Worm (Caenorhabditis elegans): ENCODE data around the gene nspc-20.

The nspc-20 gene

DNA sequence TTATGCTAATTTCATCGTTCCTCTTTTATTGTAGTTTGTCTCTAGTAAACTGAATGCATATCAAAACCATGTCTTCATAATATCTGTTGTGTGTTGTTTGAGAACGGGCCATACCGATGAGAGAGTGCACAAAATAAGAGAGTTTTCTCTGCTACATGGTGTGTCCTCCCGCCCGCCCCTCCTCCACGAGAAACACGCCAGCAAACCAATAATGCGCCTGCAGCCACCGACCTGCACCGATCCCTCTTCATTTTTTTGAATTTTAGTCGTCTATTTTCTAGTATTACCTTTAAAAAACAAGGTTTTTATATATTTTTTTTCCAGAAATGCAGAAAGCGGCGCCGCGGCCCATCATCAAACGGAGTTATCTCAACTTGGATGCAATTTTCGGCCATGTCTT is 49.8 kb downstream of the nspc-20 start, which contains the start of gene gfi-3:
Gene gfi-3, plus strand, starts transcription at position 325 of the 400 bp plus-strand sequence.
- peak; percentile 20; the same call in 1 of the 2 replicates for TF ChIP-seq unc-3 (GFP tag; conservative IDR thresholded peaks at IDR 0.05)
- TF ChIP-seq unc-3 (tag; optimal IDR thresholded peaks at IDR 0.05), result no peak
- peak; percentile 2 for TF ChIP-seq pat-9 (tag; optimal IDR thresholded peaks at IDR 0.05)
- TF ChIP-seq dmd-4 (tag; optimal IDR thresholded peaks at IDR 0.05; ENCODE audit: borderline replicate concordance), result peak; percentile 36
- peak; percentile 4 for TF ChIP-seq ceh-2 (tag; optimal IDR thresholded peaks at IDR 0.05)
- no peak for TF ChIP-seq ceh-19 (GFP tag; optimal IDR thresholded peaks at IDR 0.05)
- TF ChIP-seq ceh-48 (tag; optimal IDR thresholded peaks at IDR 0.05), result peak; percentile 18
- TF ChIP-seq unc-55 (GFP tag; optimal IDR thresholded peaks at IDR 0.05), result peak; percentile 23
- peak; percentile 46 for TF ChIP-seq ceh-31 (tag; optimal IDR thresholded peaks at IDR 0.05)
- peak; percentile 17 for TF ChIP-seq pha-2 (tag; optimal IDR thresholded peaks at IDR 0.05)
- no peak for TF ChIP-seq ceh-24 (tag; optimal IDR thresholded peaks at IDR 0.05)
- peak; percentile 48 for TF ChIP-seq madf-2 (tag; optimal IDR thresholded peaks at IDR 0.05)
- peak; percentile 35 for TF ChIP-seq C38D4.7 (GFP tag; optimal IDR thresholded peaks at IDR 0.05)
- peak; percentile 27 for TF ChIP-seq unc-42 (tag; optimal IDR thresholded peaks at IDR 0.05)
- TF ChIP-seq elt-2 (tag; optimal IDR thresholded peaks at IDR 0.05), result peak; percentile 72
- TF ChIP-seq ceh-18 (tag; optimal IDR thresholded peaks at IDR 0.05), result peak; percentile 61
- TF ChIP-seq syd-9 (tag; optimal IDR thresholded peaks at IDR 0.05), result peak; percentile 10
- no peak for TF ChIP-seq ahr-1 (tag; optimal IDR thresholded peaks at IDR 0.05)
- peak; percentile 11 for TF ChIP-seq ceh-14 (tag; optimal IDR thresholded peaks at IDR 0.05)
- TF ChIP-seq ceh-34 (tag; optimal IDR thresholded peaks at IDR 0.05), result peak; percentile 77
- TF ChIP-seq pros-1 (tag; optimal IDR thresholded peaks at IDR 0.05), result no peak
- TF ChIP-seq unc-86 (tag; optimal IDR thresholded peaks at IDR 0.05), result peak; percentile 40
- TF ChIP-seq sdc-2 (tag; optimal IDR thresholded peaks at IDR 0.05), result peak; percentile 76
- peak; percentile 72 for TF ChIP-seq nfya-1 (tag; optimal IDR thresholded peaks at IDR 0.05)
- TF ChIP-seq eyg-1 (tag; optimal IDR thresholded peaks at IDR 0.05), result no peak
- no peak for TF ChIP-seq T23F11.4 (GFP tag; optimal IDR thresholded peaks at IDR 0.05)
- TF ChIP-seq F13H6.1 (tag; optimal IDR thresholded peaks at IDR 0.05), result peak; percentile 8
- TF ChIP-seq gmeb-2 (tag; optimal IDR thresholded peaks at IDR 0.05), result peak; percentile 26
- TF ChIP-seq rnt-1 (tag; optimal IDR thresholded peaks at IDR 0.05), result peak; percentile 25
- TF ChIP-seq tbx-2 (tag; optimal IDR thresholded peaks at IDR 0.05), result peak; percentile 72
- TF ChIP-seq sox-4 (tag; optimal IDR thresholded peaks at IDR 0.05), result peak; percentile 33
- TF ChIP-seq ttx-3 (tag; optimal IDR thresholded peaks at IDR 0.05), result peak; percentile 41
- TF ChIP-seq hlh-30 (tag; optimal IDR thresholded peaks at IDR 0.05; ENCODE audit: insufficient read depth), result no peak
